Fruit fly (Drosophila melanogaster) whole organism, adult: Measurements from ENCODE around the gene CG32206.
A peak's percentile ranks its signal among the peaks of the same experiment; 100 is the strongest.

Experiments
- CG11617 ChIP-seq: fragments of 200-800 bp; sonication (Bioruptor generic); optimal IDR thresholded peaks from 2 replicates; lab custom pipeline; 2017; ENCODE audit warnings: mild to moderate bottlenecking, missing biosample characterization, missing genetic modification reagents, missing genetic modification characterization
- CG12768 ChIP-seq: fragments of 200-800 bp; sonication (Bioruptor generic); optimal IDR thresholded peaks from 2 replicates; lab custom pipeline; 2017; ENCODE audit warnings: missing biosample characterization, missing genetic modification characterization, mild to moderate bottlenecking, moderate library complexity, missing genetic modification reagents
- CG14711 ChIP-seq: fragments of 200-800 bp; sonication (Bioruptor generic); optimal IDR thresholded peaks from 2 replicates; lab custom pipeline; 2018; ENCODE audit warnings: missing biosample characterization, mild to moderate bottlenecking, missing genetic modification characterization, moderate library complexity
- CG1620 ChIP-seq: fragments of 200-800 bp; sonication (Bioruptor generic); optimal IDR thresholded peaks from 2 replicates; lab custom pipeline; 2016; ENCODE audit warnings: missing biosample characterization, missing genetic modification characterization
- CG33017 ChIP-seq: fragments of 200-800 bp; sonication (Bioruptor generic); optimal IDR thresholded peaks from 2 replicates; lab custom pipeline; 2018; ENCODE audit warnings: missing biosample characterization, mild to moderate bottlenecking, missing genetic modification characterization, moderate library complexity
- CG5204 ChIP-seq: fragments of 200-800 bp; sonication (Bioruptor generic); optimal IDR thresholded peaks from 2 replicates; lab custom pipeline; 2016; ENCODE audit warnings: missing biosample characterization, missing genetic modification characterization
- CG7045 ChIP-seq: fragments of 200-800 bp; sonication (Bioruptor generic); optimal IDR thresholded peaks from 2 replicates; lab custom pipeline; 2017; ENCODE audit warnings: missing biosample characterization, mild to moderate bottlenecking, missing genetic modification characterization
- CG7101 ChIP-seq: fragments of 200-800 bp; sonication (Bioruptor generic); optimal IDR thresholded peaks from 2 replicates; lab custom pipeline; 2018; ENCODE audit warnings: missing biosample characterization, mild to moderate bottlenecking, missing genetic modification characterization, moderate library complexity
- Clk ChIP-seq: fragments of 200-800 bp; sonication (Bioruptor generic); optimal IDR thresholded peaks from 2 replicates; lab custom pipeline; 2017; ENCODE audit warnings: missing biosample characterization, missing genetic modification characterization
- Crg-1 ChIP-seq: fragments of 200-800 bp; sonication (Bioruptor generic); optimal IDR thresholded peaks from 2 replicates; lab custom pipeline; 2016; ENCODE audit warnings: missing biosample characterization, missing genetic modification characterization
- Hr96 ChIP-seq: fragments of 200-800 bp; sonication (Bioruptor generic); optimal IDR thresholded peaks from 2 replicates; lab custom pipeline; 2016; ENCODE audit warnings: missing biosample characterization, missing genetic modification characterization
- Mnt ChIP-seq: fragments of 200-800 bp; sonication (Bioruptor generic); optimal IDR thresholded peaks from 2 replicates; lab custom pipeline; 2016; ENCODE audit warnings: missing biosample characterization, mild to moderate bottlenecking, missing genetic modification characterization
- bab1 ChIP-seq: fragments of 200-800 bp; sonication (Bioruptor generic); optimal IDR thresholded peaks from 3 replicates; lab custom pipeline; 2019; ENCODE audit warnings: missing biosample characterization, mild to moderate bottlenecking, missing genetic modification characterization, moderate library complexity
- cic ChIP-seq: fragments of 200-800 bp; sonication (Bioruptor generic); optimal IDR thresholded peaks from 2 replicates; lab custom pipeline; 2017; ENCODE audit warnings: missing biosample characterization, mild to moderate bottlenecking, missing genetic modification characterization, moderate library complexity
- cnc ChIP-seq, 2 experiments: fragments of >200 bp; optimal IDR thresholded peaks; 2 replicates each; lab custom pipeline; 2017
- kay ChIP-seq: fragments of 200-800 bp; sonication (Bioruptor generic); peaks from one replicate; lab custom pipeline; 2016; ENCODE audit warnings: missing biosample characterization, missing genetic modification characterization, borderline replicate concordance
- ovo ChIP-seq: fragments of 200-800 bp; sonication (Bioruptor generic); optimal IDR thresholded peaks from 2 replicates; lab custom pipeline; 2016; ENCODE audit warnings: missing biosample characterization, missing genetic modification characterization
- pad ChIP-seq: fragments of 200-800 bp; sonication (Bioruptor generic); optimal IDR thresholded peaks from 3 replicates; lab custom pipeline; 2017; ENCODE audit warnings: missing biosample characterization, missing genetic modification characterization, mild to moderate bottlenecking, moderate library complexity, missing genetic modification reagents
- tj ChIP-seq: fragments of 200-800 bp; sonication (Bioruptor generic); optimal IDR thresholded peaks from 3 replicates; lab custom pipeline; 2017; ENCODE audit warnings: missing biosample characterization, mild to moderate bottlenecking, missing genetic modification characterization, moderate library complexity
- toe ChIP-seq: fragments of 200-800 bp; sonication (Bioruptor generic); optimal IDR thresholded peaks from 2 replicates; lab custom pipeline; 2016; ENCODE audit warnings: missing biosample characterization, missing genetic modification characterization

CG32206 gene

dm6 chr3L:19293178-19293741 is 119.5 kb downstream of the CG32206 start:
- TF ChIP-seq CG1620 (GFP tag; lab: Kevin White, UChicago) (no peak), kay (GFP tag; lab: Kevin White, UChicago) (no peak), Hr96 (GFP tag; lab: Kevin White, UChicago) (peak; percentile 3), toe (peak; percentile 21), Mnt (peak; percentile 65), CG7045 (GFP tag; lab: Kevin White, UChicago) (no peak), tj (no peak)

DNA sequence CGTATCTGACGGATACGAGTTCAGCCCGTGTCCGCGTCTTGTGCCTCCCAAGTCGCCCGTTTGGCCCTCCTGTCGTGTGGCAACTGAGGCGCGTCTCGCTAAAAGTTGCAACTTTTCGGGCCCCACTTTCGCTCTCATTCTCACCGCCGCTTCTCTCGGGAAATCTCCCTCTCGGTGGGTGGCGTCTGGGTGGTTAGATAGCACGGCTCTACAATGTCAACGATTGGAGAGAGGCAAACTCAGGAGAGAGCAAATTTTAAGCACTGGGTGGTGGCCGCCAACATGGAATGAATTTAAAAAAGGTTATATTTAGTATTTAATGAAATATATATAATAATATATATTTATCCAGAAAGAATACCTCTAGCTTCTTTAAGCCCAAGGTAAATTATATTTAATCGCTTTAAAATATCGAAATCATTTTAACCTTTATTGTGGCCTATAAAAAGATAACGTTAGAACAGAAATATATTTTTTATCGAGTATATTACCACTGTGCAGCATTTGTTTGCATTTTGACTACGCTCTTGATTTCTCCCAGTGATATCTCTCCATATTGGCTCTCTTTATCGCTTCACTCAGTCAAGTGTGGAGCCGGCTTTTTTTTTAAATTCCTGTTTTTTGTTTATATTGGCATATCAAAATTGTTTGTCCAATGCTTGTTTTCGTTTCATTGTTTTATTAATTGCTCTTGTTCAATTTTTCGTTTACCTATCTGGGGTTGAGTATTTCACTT is 120.1 kb downstream of the CG32206 start, which contains the start of gene Gbs-76A:
Gene Gbs-76A (minus strand): TSS at position 327 of the 736 bp plus-strand sequence.
- TF ChIP-seq Crg-1 (GFP tag; lab: Kevin White, UChicago) (no peak), Mnt (no peak), kay (GFP tag; lab: Kevin White, UChicago) (peak; percentile 81), cnc (optimal IDR thresholded peaks at IDR 0.05; lab: Kevin White, UChicago) (no peak), Hr96 (GFP tag; lab: Kevin White, UChicago) (no peak), CG1620 (GFP tag; lab: Kevin White, UChicago) (no peak), CG5204 (GFP tag; lab: Kevin White, UChicago) (no peak), CG14711 (peak; percentile 64), ovo (peak; percentile 39), CG33017 (peak; percentile 89), toe (no peak), CG7101 (tag; lab: Kevin White, UChicago) (peak; percentile 79), cic (no peak), pad (GFP tag; lab: Kevin White, UChicago) (peak; percentile 68), bab1 (peak; percentile 40), CG11617 (GFP tag; lab: Kevin White, UChicago) (peak; percentile 79), Clk (GFP tag; lab: Kevin White, UChicago) (no peak), CG12768 (GFP tag; lab: Kevin White, UChicago) (peak; percentile 63), CG7045 (GFP tag; lab: Kevin White, UChicago) (peak; percentile 80), tj (peak; percentile 33)

DNA sequence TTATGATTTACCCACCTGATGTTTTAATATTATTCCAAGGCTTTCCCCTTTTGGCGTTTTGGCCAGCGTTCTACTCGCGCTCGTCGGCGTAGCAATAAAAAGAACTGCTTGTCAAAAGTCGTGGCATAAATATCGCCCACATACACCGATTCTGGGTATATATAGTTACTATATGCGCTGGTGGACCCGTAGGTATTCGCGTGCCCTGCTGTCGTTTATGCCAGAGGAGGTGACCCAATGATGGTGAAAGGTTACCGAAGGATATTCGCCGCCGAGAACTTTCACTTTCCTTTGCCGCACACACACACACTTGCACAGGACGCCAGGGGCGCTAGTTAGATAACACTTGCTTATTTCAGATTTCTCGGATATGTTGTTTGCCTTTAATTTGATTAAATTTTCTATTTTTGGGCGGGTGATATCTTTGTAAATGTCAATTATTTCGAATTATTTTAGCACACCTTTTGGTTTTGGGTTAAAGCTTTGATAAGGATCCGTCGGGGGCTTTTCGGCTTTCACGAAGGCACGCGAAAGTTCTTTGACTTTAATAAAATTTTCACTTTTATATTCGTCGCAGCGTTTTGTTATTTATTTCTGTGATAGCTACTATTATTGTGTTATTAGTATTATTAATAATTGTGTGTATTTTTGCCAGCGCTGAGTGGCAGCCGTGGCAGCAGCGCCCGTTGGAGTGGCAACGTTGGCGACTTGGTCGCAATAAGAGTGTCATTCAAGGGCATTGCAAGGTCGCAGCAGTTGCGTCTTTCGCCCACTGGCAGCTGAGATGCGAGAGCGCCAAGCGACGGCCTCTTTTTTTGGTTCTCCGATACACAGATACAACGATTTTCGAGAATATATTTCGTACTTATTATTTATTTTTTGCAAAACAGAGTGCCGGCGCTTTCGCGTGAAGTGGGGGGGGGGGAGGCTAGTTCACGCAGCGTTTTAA is 121.0 kb downstream of the CG32206 start:
- TF ChIP-seq pad (GFP tag; lab: Kevin White, UChicago), result no peak
- no peak for TF ChIP-seq Hr96 (GFP tag; lab: Kevin White, UChicago)
- no peak for TF ChIP-seq CG12768 (GFP tag; lab: Kevin White, UChicago)
- TF ChIP-seq kay (GFP tag; lab: Kevin White, UChicago), result no peak
- no peak for TF ChIP-seq cic
- no peak for TF ChIP-seq CG11617 (GFP tag; lab: Kevin White, UChicago)
- TF ChIP-seq Clk (GFP tag; lab: Kevin White, UChicago), result no peak
- no peak for TF ChIP-seq tj
- TF ChIP-seq CG1620 (GFP tag; lab: Kevin White, UChicago), result no peak
- no peak for TF ChIP-seq CG33017
- no peak for TF ChIP-seq CG5204 (GFP tag; lab: Kevin White, UChicago)
- TF ChIP-seq CG7101 (tag; lab: Kevin White, UChicago), result no peak
- no peak for TF ChIP-seq CG14711
- no peak for TF ChIP-seq toe
- no peak for TF ChIP-seq Mnt
- TF ChIP-seq ovo, result no peak
- no peak for TF ChIP-seq Crg-1 (GFP tag; lab: Kevin White, UChicago)
- no peak for TF ChIP-seq cnc (optimal IDR thresholded peaks at IDR 0.05; lab: Kevin White, UChicago)
- no peak for TF ChIP-seq CG7045 (GFP tag; lab: Kevin White, UChicago)
- TF ChIP-seq bab1, result no peak
